Worm (Caenorhabditis elegans): ENCODE results near the gene gtf-2E1.

DNA sequence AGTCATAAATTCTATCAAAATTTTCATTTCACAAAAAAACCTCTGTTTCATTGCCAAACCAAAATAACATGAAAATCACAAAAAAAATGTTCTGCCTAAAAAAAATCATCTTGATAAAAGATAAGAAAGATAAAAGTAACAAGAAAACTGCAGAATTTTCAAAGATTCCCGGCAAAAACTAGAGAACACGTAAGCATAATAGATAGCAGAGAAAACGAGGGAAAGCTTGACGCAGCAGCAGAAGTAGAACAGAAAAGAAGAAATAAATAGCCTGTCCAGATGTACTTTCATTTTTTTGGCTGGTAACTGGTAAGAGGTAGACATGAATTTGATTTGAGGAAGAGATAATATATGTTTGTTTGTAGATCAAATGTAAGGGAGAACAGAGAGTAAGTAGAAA is 44.3 kb upstream of the gtf-2E1 start:
- TF ChIP-seq snpc-4 (tag; optimal IDR thresholded peaks at IDR 0.05) (no peak), ama-1 (optimal IDR thresholded peaks at IDR 0.05) (no peak), lin-13 (GFP tag; optimal IDR thresholded peaks at IDR 0.05) (no peak), hlh-11 (tag; optimal IDR thresholded peaks at IDR 0.05) (no peak), zag-1 (tag; optimal IDR thresholded peaks at IDR 0.05) (no peak), ces-1 (GFP tag; optimal IDR thresholded peaks at IDR 0.05) (no peak), attf-4 (tag; optimal IDR thresholded peaks at IDR 0.05) (no peak), unc-62 (GFP tag; optimal IDR thresholded peaks at IDR 0.05 in 1 of 2) (no peak), unc-62 (tag; optimal IDR thresholded peaks at IDR 0.05) (no peak), unc-39 (tag; optimal IDR thresholded peaks at IDR 0.05) (no peak), nhr-237 (tag; optimal IDR thresholded peaks at IDR 0.05) (no peak), nhr-25 (tag; optimal IDR thresholded peaks at IDR 0.05; ENCODE audit: borderline replicate concordance, insufficient read depth) (no peak), ceh-82 (tag; optimal IDR thresholded peaks at IDR 0.05) (no peak)

Measured in whole organism, L4 larva.